Worm (Caenorhabditis elegans): Measurements from ENCODE around the gene nhr-15.
A peak's percentile ranks its signal among the peaks of the same experiment; 100 is the strongest.

nhr-15 gene

DNA sequence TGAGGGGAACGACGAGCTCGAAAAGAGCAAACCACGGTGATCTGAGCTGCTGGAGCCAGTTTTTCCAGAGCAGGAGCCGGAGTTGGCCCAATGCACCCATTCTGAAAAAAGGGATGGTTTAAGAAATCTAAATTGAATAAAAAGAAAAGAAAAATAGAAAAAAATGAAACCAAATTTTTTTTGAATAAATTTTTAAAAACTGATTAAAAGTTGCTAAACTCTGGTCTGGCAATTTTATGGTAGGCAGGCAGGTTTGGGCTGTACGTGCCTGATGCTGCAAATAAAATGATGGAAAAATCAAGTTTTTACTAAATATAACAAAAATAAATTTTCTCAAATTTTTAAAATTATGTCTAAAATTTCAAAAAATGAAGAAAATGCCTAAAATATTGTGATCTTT, 18.1 kb downstream of the nhr-15 start, which contains the start of gene abt-4:
TSS of gene abt-4 (minus strand) at position 101 of the 400 bp plus-strand sequence.
- TF ChIP-seq attf-3 (GFP tag; conservative IDR thresholded peaks at IDR 0.05) (no peak), ekl-4 (GFP tag; IDR thresholded peaks at IDR 0.05) (no peak), ceh-58 (GFP tag; IDR thresholded peaks at IDR 0.05) (no peak), unc-62 (GFP tag; optimal IDR thresholded peaks at IDR 0.05) (no peak), ztf-26 (tag; optimal IDR thresholded peaks at IDR 0.05) (no peak), dpff-1 (tag; optimal IDR thresholded peaks at IDR 0.05) (no peak), fkh-3 (tag; optimal IDR thresholded peaks at IDR 0.05) (no peak), zim-3 (tag; optimal IDR thresholded peaks at IDR 0.05) (no peak), Y79H2A.3 (GFP tag; conservative IDR thresholded peaks at IDR 0.05) (no peak), aptf-2 (GFP tag; conservative IDR thresholded peaks at IDR 0.05) (no peak), F23B12.7 (tag; optimal IDR thresholded peaks at IDR 0.05; ENCODE audit: insufficient read depth) (no peak), bed-1 (GFP tag; IDR thresholded peaks at IDR 0.05) (no peak), B0019.2 (GFP tag; conservative IDR thresholded peaks at IDR 0.05) (no peak)

DNA sequence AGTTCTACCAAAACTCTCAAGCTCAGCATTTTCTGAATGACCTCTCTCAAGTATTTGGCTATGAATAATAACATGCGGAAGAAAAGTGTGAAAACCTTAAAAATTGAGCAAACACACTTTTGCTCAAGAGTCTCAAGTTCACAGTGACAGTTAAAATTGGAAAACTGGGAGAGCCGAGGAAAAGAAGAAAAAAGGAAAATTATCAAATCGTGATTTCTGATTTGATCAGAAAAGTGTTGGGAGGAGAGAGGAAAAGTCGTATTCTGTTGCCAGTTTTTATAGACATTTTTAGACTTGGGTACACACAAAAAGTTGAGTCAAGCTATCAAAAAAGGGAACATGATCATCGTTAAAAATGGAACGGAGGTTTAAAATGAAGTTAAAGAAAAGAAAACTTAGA, 18.7 kb downstream of the nhr-15 start:
- TF ChIP-seq nhr-80 (tag; optimal IDR thresholded peaks at IDR 0.05) (peak; percentile 71), madf-3 (GFP tag; IDR thresholded peaks at IDR 0.05) (no peak)

DNA sequence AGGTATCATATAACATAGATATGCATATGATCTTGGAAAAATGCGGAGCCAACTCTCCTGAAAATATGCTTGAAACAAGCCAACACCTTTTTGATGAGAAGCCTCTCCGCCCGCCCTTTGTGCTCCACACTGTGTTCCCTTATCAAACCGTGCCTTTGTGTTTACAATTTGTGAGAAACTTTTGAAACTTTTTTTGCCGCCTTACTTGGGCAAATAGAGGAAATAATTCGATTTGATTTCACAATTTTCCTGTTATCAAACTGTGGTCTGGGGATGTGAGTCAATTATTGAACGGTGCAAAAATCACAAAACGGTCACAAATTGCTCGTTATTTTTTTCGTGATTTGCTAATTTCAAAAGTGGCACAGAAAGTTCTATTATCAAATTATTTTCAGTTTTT, 20.1 kb downstream of the nhr-15 start:
- TF ChIP-seq cebp-1 (GFP tag; IDR thresholded peaks at IDR 0.05) (peak; percentile 60; the same call in 1 of the 2 replicates), cebp-1 (tag; optimal IDR thresholded peaks at IDR 0.05) (peak; percentile 80), hrde-1 (tag; optimal IDR thresholded peaks at IDR 0.05; ENCODE audit: borderline replicate concordance) (no peak), snpc-4 (GFP tag; optimal IDR thresholded peaks at IDR 0.05) (no peak), snpc-4 (tag; optimal IDR thresholded peaks at IDR 0.05) (no peak), pha-4 (tag; optimal IDR thresholded peaks at IDR 0.05) (peak; percentile 9), ets-4 (GFP tag; optimal IDR thresholded peaks at IDR 0.05) (peak; percentile 56), dox-1 (GFP tag; IDR thresholded peaks at IDR 0.05) (peak; percentile 53), pbrm-1 (GFP tag; IDR thresholded peaks at IDR 0.05) (0 out of 2 replicates have a peak, but pooled peaks have one; percentile 25), nhr-80 (tag; optimal IDR thresholded peaks at IDR 0.05) (peak; percentile 94)

DNA sequence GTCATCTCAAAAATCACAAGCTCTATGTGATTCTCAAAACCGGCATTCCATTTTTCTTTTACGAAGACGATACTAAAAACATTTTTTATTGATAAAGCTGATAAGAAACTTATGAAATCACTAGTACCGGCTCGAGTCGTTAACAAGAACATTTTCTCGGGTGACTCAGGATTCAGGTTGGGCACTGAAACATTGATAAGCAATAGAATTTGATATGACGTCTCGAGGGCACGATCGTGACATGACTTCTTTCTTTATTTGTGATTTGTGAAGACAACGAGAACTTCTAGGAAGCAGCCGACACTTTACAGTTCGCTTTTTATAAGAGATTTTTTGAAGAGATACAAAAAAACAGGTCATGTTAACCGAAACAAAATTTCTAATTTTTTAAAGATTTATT, 21.2 kb downstream of the nhr-15 start:
- TF ChIP-seq nfyb-1 (GFP tag; IDR thresholded peaks at IDR 0.05) (peak; percentile 45; the same call in 1 of the 2 replicates), gei-17 (GFP tag; optimal IDR thresholded peaks at IDR 0.05) (no peak), nhr-80 (tag; optimal IDR thresholded peaks at IDR 0.05) (peak; percentile 89), hlh-12 (tag; optimal IDR thresholded peaks at IDR 0.05) (no peak), ceh-40 (GFP tag; IDR thresholded peaks at IDR 0.05) (no peak), attf-3 (GFP tag; conservative IDR thresholded peaks at IDR 0.05) (no peak), ama-1 (optimal IDR thresholded peaks at IDR 0.05) (no peak), ama-1 (GFP tag; optimal IDR thresholded peaks at IDR 0.05) (no peak), mes-4 (tag; optimal IDR thresholded peaks at IDR 0.05) (no peak), snpc-3.4 (tag; optimal IDR thresholded peaks at IDR 0.05) (no peak), ceh-79 (tag; optimal IDR thresholded peaks at IDR 0.05) (no peak), egl-44 (GFP tag; IDR thresholded peaks at IDR 0.05) (no peak), zfh-2 (GFP tag; conservative IDR thresholded peaks at IDR 0.05) (no peak), F23B12.7 (tag; optimal IDR thresholded peaks at IDR 0.05; ENCODE audit: insufficient read depth) (no peak), mel-28 (tag; optimal IDR thresholded peaks at IDR 0.05; ENCODE audit: borderline replicate concordance) (no peak), nhr-27 (tag; optimal IDR thresholded peaks at IDR 0.05) (no peak), atf-7 (tag; optimal IDR thresholded peaks at IDR 0.05) (peak; percentile 77), bed-1 (GFP tag; IDR thresholded peaks at IDR 0.05) (no peak), K11D2.4 (GFP tag; IDR thresholded peaks at IDR 0.05) (no peak), dpff-1 (tag; optimal IDR thresholded peaks at IDR 0.05) (no peak), hsf-1 (GFP tag; IDR thresholded peaks at IDR 0.05) (no peak), dox-1 (GFP tag; IDR thresholded peaks at IDR 0.05) (peak; percentile 55; the same call in 1 of the 2 replicates), nhr-179 (tag; optimal IDR thresholded peaks at IDR 0.05) (no peak), ztf-28 (GFP tag; IDR thresholded peaks at IDR 0.05) (no peak), cebp-1 (GFP tag; IDR thresholded peaks at IDR 0.05) (no peak), cebp-1 (tag; optimal IDR thresholded peaks at IDR 0.05) (peak; percentile 68), lin-40 (tag; optimal IDR thresholded peaks at IDR 0.05) (no peak), pha-4 (tag; optimal IDR thresholded peaks at IDR 0.05) (peak; percentile 30), ets-4 (GFP tag; optimal IDR thresholded peaks at IDR 0.05) (peak; percentile 81), Y56A3A.18 (GFP tag; IDR thresholded peaks at IDR 0.05) (no peak)
